Worm (Caenorhabditis elegans) whole organism, late embryonic: ENCODE results near the gene rgs-7.

Experiments used
- ama-1 ChIP-seq: fragments of 150-350 bp; optimal IDR thresholded peaks from 2 replicates; lab custom pipeline; 2014
- ceh-9 ChIP-seq: sonication (generic microtip); optimal IDR thresholded peaks from 2 replicates; lab custom pipeline; 2016; ENCODE audit warnings: mild to moderate bottlenecking, missing genetic modification characterization, inconsistent platforms, missing compliant biosample characterization
- ets-4 ChIP-seq: sonication (generic microtip); optimal IDR thresholded peaks from 2 replicates; lab custom pipeline; 2016; ENCODE audit warnings: missing genetic modification characterization, missing compliant biosample characterization
- fkh-10 ChIP-seq: fragments of 150-350 bp; optimal IDR thresholded peaks from 2 replicates; lab custom pipeline; 2014; ENCODE audit warnings: missing biosample characterization, missing genetic modification reagents, missing genetic modification characterization
- hlh-15 ChIP-seq: sonication (generic microtip); optimal IDR thresholded peaks from 2 replicates; lab custom pipeline; 2016; ENCODE audit warnings: missing genetic modification characterization, missing compliant biosample characterization
- npax-4 ChIP-seq: sonication (generic microtip); optimal IDR thresholded peaks from 2 replicates; lab custom pipeline; 2016; ENCODE audit warnings: missing genetic modification characterization, missing compliant biosample characterization
- pqm-1 ChIP-seq: sonication (generic microtip); optimal IDR thresholded peaks from 2 replicates; lab custom pipeline; 2016; ENCODE audit warnings: missing genetic modification characterization, missing compliant biosample characterization
- unc-86 ChIP-seq: sonication (generic microtip); optimal IDR thresholded peaks from 2 replicates; lab custom pipeline; 2016; ENCODE audit warnings: missing genetic modification characterization, missing compliant biosample characterization
- ztf-16 ChIP-seq: sonication (generic microtip); optimal IDR thresholded peaks from 2 replicates; lab custom pipeline; 2017; ENCODE audit warnings: missing genetic modification characterization, missing compliant biosample characterization

- TF ChIP-seq npax-4 (tag; lab: Kevin White, UChicago) (no peak), fkh-10 (GFP tag; lab: Kevin White, UChicago) (no peak), ceh-9 (tag; lab: Kevin White, UChicago) (no peak), pqm-1 (no peak), ets-4 (tag; lab: Kevin White, UChicago) (no peak), ztf-16 (tag; lab: Kevin White, UChicago) (no peak), ama-1 (lab: Kevin White, UChicago) (no peak), hlh-15 (tag; lab: Kevin White, UChicago) (no peak), unc-86 (no peak)
These were observed 6.4 kb downstream of the rgs-7 start for ce11 chrX:3548716-3549115.
